Fruit fly (Drosophila melanogaster) whole organism, pupa: Measurements from ENCODE around the gene VhaM9.7-d.
A peak's percentile ranks its signal among the peaks of the same experiment; 100 is the strongest.

Experiments used
- CG10348 ChIP-seq: fragments of 200-800 bp; sonication (Bioruptor generic); IDR thresholded peaks from 2 replicates; pipeline ENCODE4 v1.3.6; 2022; ENCODE audit warnings: missing biosample characterization, missing genetic modification characterization
- CG12605 ChIP-seq: fragments of 200-800 bp; sonication (Bioruptor generic); IDR thresholded peaks from 2 replicates; pipeline ENCODE4 v1.3.6; 2022; ENCODE audit warnings: missing biosample characterization, missing genetic modification characterization
- CG13204 ChIP-seq: fragments of 200-800 bp; sonication (Bioruptor generic); optimal IDR thresholded peaks from 2 replicates; lab custom pipeline; 2018; ENCODE audit warnings: missing biosample characterization, mild to moderate bottlenecking, missing genetic modification characterization, moderate library complexity
- CG14655 ChIP-seq: fragments of 200-800 bp; sonication (Bioruptor generic); optimal IDR thresholded peaks from 3 replicates; lab custom pipeline; 2017; ENCODE audit warnings: mild to moderate bottlenecking, missing biosample characterization, missing genetic modification reagents, missing genetic modification characterization
- CG15710 ChIP-seq: fragments of 200-800 bp; sonication (Bioruptor generic); optimal IDR thresholded peaks from 2 replicates; lab custom pipeline; 2018; ENCODE audit warnings: missing biosample characterization, mild to moderate bottlenecking, missing genetic modification characterization, moderate library complexity
- CG17806 ChIP-seq: fragments of 200-800 bp; sonication (Bioruptor generic); optimal IDR thresholded peaks from 2 replicates; lab custom pipeline; 2018; ENCODE audit warnings: missing biosample characterization, mild to moderate bottlenecking, missing genetic modification characterization, moderate library complexity
- CG32121 ChIP-seq: fragments of 200-800 bp; sonication (Bioruptor generic); IDR thresholded peaks from 2 replicates; pipeline ENCODE4 v1.3.6; 2022; ENCODE audit warnings: missing biosample characterization, missing genetic modification characterization
- CG34367 ChIP-seq: fragments of 200-800 bp; sonication (Bioruptor generic); optimal IDR thresholded peaks from 2 replicates; lab custom pipeline; 2018; ENCODE audit warnings: missing biosample characterization, mild to moderate bottlenecking, missing genetic modification characterization
- CG4496 ChIP-seq: fragments of 200-800 bp; sonication (Bioruptor generic); IDR thresholded peaks from 3 replicates; pipeline ENCODE4 v1.3.6; 2022; ENCODE audit warnings: missing biosample characterization, missing genetic modification characterization
- CG8159 ChIP-seq: fragments of 200-800 bp; sonication (Bioruptor generic); optimal IDR thresholded peaks from 3 replicates; lab custom pipeline; 2018; ENCODE audit warnings: missing biosample characterization, mild to moderate bottlenecking, missing genetic modification characterization, moderate library complexity
- CG8301 ChIP-seq: fragments of 200-800 bp; sonication (Bioruptor generic); optimal IDR thresholded peaks from 2 replicates; lab custom pipeline; 2018; ENCODE audit warnings: missing biosample characterization, mild to moderate bottlenecking, missing genetic modification characterization
- CG9948 ChIP-seq: fragments of 200-800 bp; sonication (Bioruptor generic); optimal IDR thresholded peaks from 2 replicates; lab custom pipeline; 2018; ENCODE audit warnings: missing biosample characterization, mild to moderate bottlenecking, missing genetic modification characterization, moderate library complexity
- D1 ChIP-seq: fragments of 200-800 bp; sonication (Bioruptor generic); optimal IDR thresholded peaks from 2 replicates; lab custom pipeline; 2018; ENCODE audit warnings: missing biosample characterization, mild to moderate bottlenecking, missing genetic modification characterization, moderate library complexity
- EcR ChIP-seq: fragments of 200-800 bp; sonication (Bioruptor generic); optimal IDR thresholded peaks from 3 replicates; lab custom pipeline; 2019; ENCODE audit warnings: missing biosample characterization, missing genetic modification characterization, mild to moderate bottlenecking, moderate library complexity, missing genetic modification reagents
- Ets98B ChIP-seq: fragments of 200-800 bp; sonication (Bioruptor generic); IDR thresholded peaks from 2 replicates; pipeline ENCODE4 v1.3.6; 2022; ENCODE audit warnings: missing biosample characterization, missing genetic modification characterization
- Pif1A ChIP-seq: fragments of 200-800 bp; sonication (Bioruptor generic); optimal IDR thresholded peaks from 3 replicates; lab custom pipeline; 2016; ENCODE audit warnings: missing biosample characterization, missing genetic modification characterization
- Pif1B ChIP-seq: fragments of 200-800 bp; sonication (Bioruptor generic); optimal IDR thresholded peaks from 3 replicates; lab custom pipeline; 2016; ENCODE audit warnings: missing biosample characterization, missing genetic modification characterization
- Snoo ChIP-seq: fragments of 200-800 bp; sonication (Bioruptor generic); optimal IDR thresholded peaks from 3 replicates; lab custom pipeline; 2017; ENCODE audit warnings: missing biosample characterization, mild to moderate bottlenecking, missing genetic modification characterization, inconsistent platforms
- fd96Ca ChIP-seq: fragments of 200-800 bp; sonication (Bioruptor generic); IDR thresholded peaks from 3 replicates; pipeline ENCODE4 v1.3.6; 2022; ENCODE audit warnings: missing biosample characterization, missing genetic modification characterization
- gl ChIP-seq: fragments of 200-800 bp; sonication (Bioruptor generic); optimal IDR thresholded peaks from 2 replicates; lab custom pipeline; 2018; ENCODE audit warnings: missing biosample characterization, mild to moderate bottlenecking, missing genetic modification characterization
- rn ChIP-seq: fragments of 200-800 bp; sonication (Bioruptor generic); IDR thresholded peaks from 2 replicates; pipeline ENCODE4 v1.3.6; 2022; ENCODE audit warnings: missing biosample characterization, missing genetic modification characterization

Gene VhaM9.7-d

dm6 chr3R:16944267-16944666 is 30.7 kb upstream of the VhaM9.7-d start:
- TF ChIP-seq Pif1B (GFP tag; lab: Kevin White, UChicago) = no peak
- TF ChIP-seq D1 = no peak
- TF ChIP-seq Pif1A (GFP tag; lab: Kevin White, UChicago) = no peak
- no peak for TF ChIP-seq Snoo (tag; lab: Kevin White, UChicago)
- TF ChIP-seq CG13204 (GFP tag; lab: Kevin White, UChicago) = no peak
- no peak for TF ChIP-seq Ets98B (GFP tag; lab: Robert Waterston, UW)
- no peak for TF ChIP-seq CG34367 (tag; lab: Kevin White, UChicago)
- TF ChIP-seq CG10348 (GFP tag; lab: Robert Waterston, UW) = no peak
- no peak for TF ChIP-seq CG17806 (tag; lab: Kevin White, UChicago)
- TF ChIP-seq CG15710 (tag; lab: Kevin White, UChicago) = no peak
- no peak for TF ChIP-seq CG4496 (GFP tag; lab: Robert Waterston, UW)

- TF ChIP-seq CG15710 (tag; lab: Kevin White, UChicago) (peak; percentile 23), CG32121 (GFP tag; lab: Robert Waterston, UW) (peak; percentile 20; the same call in 1 of the 2 replicates), fd96Ca (GFP tag; lab: Robert Waterston, UW) (peak; percentile 85), CG9948 (tag; lab: Kevin White, UChicago) (no peak), CG10348 (GFP tag; lab: Robert Waterston, UW) (no peak), CG12605 (GFP tag; lab: Robert Waterston, UW) (peak; percentile 21; the same call in 1 of the 2 replicates), Pif1B (GFP tag; lab: Kevin White, UChicago) (no peak), CG8159 (tag; lab: Kevin White, UChicago) (peak; percentile 20), CG13204 (GFP tag; lab: Kevin White, UChicago) (no peak), Snoo (tag; lab: Kevin White, UChicago) (no peak), Ets98B (GFP tag; lab: Robert Waterston, UW) (no peak; the same call in 1 of the 2 replicates), CG8301 (tag; lab: Kevin White, UChicago) (peak; percentile 21), CG14655 (GFP tag; lab: Kevin White, UChicago) (peak; percentile 40), EcR (GFP tag; lab: Kevin White, UChicago) (no peak), Pif1A (GFP tag; lab: Kevin White, UChicago) (peak; percentile 3), rn (peak; percentile 5; the same call in 1 of the 2 replicates), CG17806 (tag; lab: Kevin White, UChicago) (no peak), CG34367 (tag; lab: Kevin White, UChicago) (peak; percentile 22), D1 (peak; percentile 12), CG4496 (GFP tag; lab: Robert Waterston, UW) (peak; percentile 84), gl (tag; lab: Kevin White, UChicago) (peak; percentile 28)
Observed at dm6 chr3R:16948667-16949066, 26.3 kb upstream of the VhaM9.7-d start.

- TF ChIP-seq fd96Ca (GFP tag; lab: Robert Waterston, UW) = no peak
- TF ChIP-seq CG17806 (tag; lab: Kevin White, UChicago) = no peak
- TF ChIP-seq CG8159 (tag; lab: Kevin White, UChicago) = no peak
- TF ChIP-seq CG12605 (GFP tag; lab: Robert Waterston, UW) = no peak
- no peak for TF ChIP-seq CG15710 (tag; lab: Kevin White, UChicago)
Observed at dm6 chr3R:16951374-16951773, 23.6 kb upstream of the VhaM9.7-d start.

dm6 chr3R:16954423-16954822 is 20.6 kb upstream of the VhaM9.7-d start:
- TF ChIP-seq CG14655 (GFP tag; lab: Kevin White, UChicago) (no peak), CG12605 (GFP tag; lab: Robert Waterston, UW) (no peak), Ets98B (GFP tag; lab: Robert Waterston, UW) (no peak), rn (no peak), CG9948 (tag; lab: Kevin White, UChicago) (no peak), EcR (GFP tag; lab: Kevin White, UChicago) (no peak), Snoo (tag; lab: Kevin White, UChicago) (no peak), fd96Ca (GFP tag; lab: Robert Waterston, UW) (no peak), CG13204 (GFP tag; lab: Kevin White, UChicago) (no peak), CG34367 (tag; lab: Kevin White, UChicago) (no peak), CG8159 (tag; lab: Kevin White, UChicago) (no peak), CG8301 (tag; lab: Kevin White, UChicago) (no peak)

- TF ChIP-seq gl (tag; lab: Kevin White, UChicago) (no peak), CG14655 (GFP tag; lab: Kevin White, UChicago) (peak; percentile 91), CG15710 (tag; lab: Kevin White, UChicago) (peak; percentile 82), Pif1B (GFP tag; lab: Kevin White, UChicago) (peak; percentile 41), CG32121 (GFP tag; lab: Robert Waterston, UW) (peak; percentile 69), fd96Ca (GFP tag; lab: Robert Waterston, UW) (no peak), rn (no peak), CG34367 (tag; lab: Kevin White, UChicago) (peak; percentile 63), CG8301 (tag; lab: Kevin White, UChicago) (peak; percentile 69), CG4496 (GFP tag; lab: Robert Waterston, UW) (no peak; the same call in 2 of the 3 replicates), EcR (GFP tag; lab: Kevin White, UChicago) (no peak), Pif1A (GFP tag; lab: Kevin White, UChicago) (peak; percentile 47), Ets98B (GFP tag; lab: Robert Waterston, UW) (peak; percentile 25; the same call in 1 of the 2 replicates), CG12605 (GFP tag; lab: Robert Waterston, UW) (no peak), Snoo (tag; lab: Kevin White, UChicago) (peak; percentile 80), CG13204 (GFP tag; lab: Kevin White, UChicago) (peak; percentile 44), CG8159 (tag; lab: Kevin White, UChicago) (peak; percentile 85), CG17806 (tag; lab: Kevin White, UChicago) (no peak), D1 (peak; percentile 11), CG10348 (GFP tag; lab: Robert Waterston, UW) (no peak), CG9948 (tag; lab: Kevin White, UChicago) (peak; percentile 85)
- TF ChIP-seq, all 21 proteins: peak for 13
Observed at dm6 chr3R:16957759-16958536, 17.1 kb upstream of the VhaM9.7-d start.
